Worm (Caenorhabditis elegans) whole organism, mixed stage, embryonic: ENCODE results near the gene ZK632.11.

ENCODE experiments used
- M03D4.4 ChIP-seq: sonication (generic microtip); optimal IDR thresholded peaks from 2 replicates; lab custom pipeline; 2017; ENCODE audit warnings: mild to moderate bottlenecking, missing genetic modification characterization, missing compliant biosample characterization
- bed-3 ChIP-seq: fragments of 200-800 bp; sonication (Bioruptor generic); optimal IDR thresholded peaks from 3 replicates; lab custom pipeline; 2018; ENCODE audit warnings: mild to moderate bottlenecking, missing genetic modification characterization, moderate library complexity, missing compliant biosample characterization
- blmp-1 ChIP-seq: fragments of 150-350 bp; optimal IDR thresholded peaks from 2 replicates; lab custom pipeline; 2014; ENCODE audit warnings: missing biosample characterization, missing genetic modification characterization
- ceh-39 ChIP-seq: fragments of 150-350 bp; optimal IDR thresholded peaks from 2 replicates; lab custom pipeline; 2014; ENCODE audit warnings: missing biosample characterization, missing genetic modification characterization
- ceh-43 ChIP-seq: fragments of 200-800 bp; sonication (Bioruptor generic); optimal IDR thresholded peaks from 2 replicates; lab custom pipeline; 2018; ENCODE audit warnings: mild to moderate bottlenecking, missing genetic modification characterization, moderate library complexity, missing compliant biosample characterization
- ceh-83 ChIP-seq: fragments of 200-800 bp; sonication (Bioruptor generic); optimal IDR thresholded peaks from 2 replicates; lab custom pipeline; 2018; ENCODE audit warnings: mild to moderate bottlenecking, missing genetic modification characterization, missing compliant biosample characterization
- ces-1 ChIP-seq: fragments of 150-350 bp; optimal IDR thresholded peaks from 2 replicates; lab custom pipeline; 2014; ENCODE audit warnings: missing biosample characterization, missing genetic modification reagents, missing genetic modification characterization
- cnd-1 ChIP-seq: fragments of 200-800 bp; sonication (Bioruptor generic); optimal IDR thresholded peaks from 2 replicates; lab custom pipeline; 2018; ENCODE audit warnings: mild to moderate bottlenecking, missing genetic modification characterization, missing compliant biosample characterization
- drap-1 ChIP-seq: fragments of 200-800 bp; sonication (Bioruptor generic); optimal IDR thresholded peaks from 3 replicates; lab custom pipeline; 2018; ENCODE audit warnings: mild to moderate bottlenecking, missing genetic modification characterization, missing compliant biosample characterization
- elt-3 ChIP-seq: fragments of 150-350 bp; optimal IDR thresholded peaks from 2 replicates; lab custom pipeline; 2014; ENCODE audit warnings: missing biosample characterization, missing genetic modification characterization
- flh-1 ChIP-seq: fragments of 200-800 bp; sonication (Bioruptor generic); optimal IDR thresholded peaks from 2 replicates; lab custom pipeline; 2018; ENCODE audit warnings: mild to moderate bottlenecking, missing genetic modification characterization, moderate library complexity, missing compliant biosample characterization
- ham-2 ChIP-seq: fragments of 200-800 bp; sonication (Bioruptor generic); optimal IDR thresholded peaks from 2 replicates; lab custom pipeline; 2018; ENCODE audit warnings: mild to moderate bottlenecking, missing genetic modification characterization, missing compliant biosample characterization
- hlh-1 ChIP-seq: fragments of 150-350 bp; optimal IDR thresholded peaks from 2 replicates; lab custom pipeline; 2014; ENCODE audit warnings: missing biosample characterization, missing genetic modification reagents, missing genetic modification characterization
- lsy-2 ChIP-seq: fragments of 150-350 bp; optimal IDR thresholded peaks from 2 replicates; lab custom pipeline; 2014; ENCODE audit warnings: missing biosample characterization, missing genetic modification characterization
- mab-5 ChIP-seq: fragments of 150-350 bp; optimal IDR thresholded peaks from 2 replicates; lab custom pipeline; 2014; ENCODE audit warnings: missing biosample characterization, missing genetic modification characterization
- mep-1 ChIP-seq: fragments of 150-350 bp; optimal IDR thresholded peaks from 2 replicates; lab custom pipeline; 2017; ENCODE audit warnings: missing biosample characterization, missing genetic modification reagents, missing genetic modification characterization, inconsistent platforms
- mls-2 ChIP-seq: sonication (generic microtip); optimal IDR thresholded peaks from 2 replicates; lab custom pipeline; 2016; ENCODE audit warnings: mild to moderate bottlenecking, missing genetic modification characterization, moderate library complexity, missing compliant biosample characterization
- nhr-12 ChIP-seq: fragments of 150-350 bp; optimal IDR thresholded peaks from 2 replicates; lab custom pipeline; 2014; ENCODE audit warnings: missing biosample characterization, missing genetic modification characterization
- nhr-237 ChIP-seq: fragments of 150-350 bp; optimal IDR thresholded peaks from 2 replicates; lab custom pipeline; 2014; ENCODE audit warnings: missing biosample characterization, missing genetic modification characterization
- nhr-76 ChIP-seq: sonication (generic microtip); optimal IDR thresholded peaks from 2 replicates; lab custom pipeline; 2017; ENCODE audit warnings: missing biosample characterization, missing genetic modification characterization
- snpc-4 ChIP-seq: fragments of 150-350 bp; optimal IDR thresholded peaks from 2 replicates; lab custom pipeline; 2014; ENCODE audit warnings: missing biosample characterization, missing genetic modification characterization
- sptf-1 ChIP-seq: sonication (generic microtip); optimal IDR thresholded peaks from 2 replicates; lab custom pipeline; 2017; ENCODE audit warnings: mild to moderate bottlenecking, missing genetic modification characterization, moderate library complexity, missing compliant biosample characterization
- tbx-8 ChIP-seq: fragments of 200-800 bp; sonication (Bioruptor generic); optimal IDR thresholded peaks from 2 replicates; lab custom pipeline; 2018; ENCODE audit warnings: mild to moderate bottlenecking, missing genetic modification characterization, moderate library complexity, missing compliant biosample characterization
- unc-120 ChIP-seq: sonication (generic microtip); optimal IDR thresholded peaks from 2 replicates; lab custom pipeline; 2017; ENCODE audit warnings: missing genetic modification characterization, missing compliant biosample characterization; ENCODE audit not compliant: poor library complexity, severe bottlenecking
- unc-39 ChIP-seq: fragments of 150-350 bp; optimal IDR thresholded peaks from 2 replicates; lab custom pipeline; 2014; ENCODE audit warnings: missing biosample characterization, missing genetic modification characterization
- unc-62 ChIP-seq: fragments of 150-350 bp; optimal IDR thresholded peaks from 2 replicates; lab custom pipeline; 2014; ENCODE audit warnings: missing biosample characterization, missing genetic modification reagents, missing genetic modification characterization
- ztf-11 ChIP-seq: fragments of 150-350 bp; optimal IDR thresholded peaks from 2 replicates; lab custom pipeline; 2014; ENCODE audit warnings: missing biosample characterization, missing genetic modification characterization

ZK632.11 gene

DNA sequence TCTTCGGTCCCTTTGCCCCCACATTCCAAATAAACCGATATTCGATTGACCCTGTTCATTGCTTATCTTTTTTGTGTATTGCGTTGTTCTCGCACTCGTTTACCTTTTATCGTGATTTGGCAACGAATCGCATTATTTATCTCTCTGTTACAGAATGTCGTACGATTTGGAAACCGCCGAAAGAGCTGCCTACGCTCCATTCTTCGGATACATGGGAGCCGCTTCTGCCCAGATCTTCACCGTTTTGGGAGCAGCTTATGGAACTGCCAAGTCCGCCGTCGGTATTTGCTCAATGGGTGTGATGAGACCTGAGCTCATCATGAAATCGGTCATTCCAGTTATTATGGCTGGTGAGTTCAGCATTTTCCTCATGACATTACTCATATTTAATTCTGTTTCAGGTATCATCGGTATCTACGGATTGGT is 45.7 kb upstream of the ZK632.11 start, which contains the start of gene vha-2:
Gene vha-2 (plus strand): TSS at position 154 of the 426 bp plus-strand sequence.
- no peak for TF ChIP-seq flh-1 (GFP tag; lab: Kevin White, UChicago)
- TF ChIP-seq unc-120 (tag; lab: Kevin White, UChicago): no peak
- TF ChIP-seq nhr-237 (tag; lab: Kevin White, UChicago): no peak
- TF ChIP-seq ham-2 (GFP tag; lab: Kevin White, UChicago): no peak

DNA sequence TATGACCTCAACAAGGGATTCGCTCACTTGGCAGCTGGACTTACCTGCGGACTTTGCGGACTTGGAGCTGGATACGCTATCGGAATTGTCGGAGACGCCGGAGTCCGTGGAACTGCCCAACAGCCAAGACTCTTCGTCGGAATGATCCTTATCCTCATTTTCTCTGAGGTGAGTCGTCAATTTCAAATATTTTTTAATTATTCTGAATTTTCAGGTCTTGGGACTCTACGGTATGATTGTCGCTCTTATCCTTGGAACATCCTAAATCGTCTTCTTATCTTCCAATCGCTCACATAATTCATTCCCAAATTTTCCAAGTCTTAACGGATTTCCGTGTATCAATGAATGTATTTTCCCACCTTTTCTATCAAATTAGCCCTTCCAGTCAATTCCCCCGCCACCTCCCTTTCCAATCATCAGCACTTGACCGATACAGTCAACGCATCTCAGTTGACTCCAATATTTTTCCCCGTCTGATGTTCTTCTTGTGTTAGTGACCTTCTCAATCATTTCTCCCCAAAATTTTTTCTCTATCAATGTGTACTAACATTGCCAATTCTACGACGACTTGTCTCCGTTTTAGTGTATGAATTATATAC is 45.1 kb upstream of the ZK632.11 start, which contains the start of gene R10E11.6:
Gene R10E11.6 (plus strand): TSS at position 524 of the 599 bp plus-strand sequence.
- no peak for TF ChIP-seq nhr-237 (tag; lab: Kevin White, UChicago)
- TF ChIP-seq snpc-4: no peak
- no peak for TF ChIP-seq nhr-12 (tag; lab: Kevin White, UChicago)
- TF ChIP-seq ceh-43: no peak
- TF ChIP-seq mep-1 (tag; lab: Kevin White, UChicago): no peak
- no peak for TF ChIP-seq flh-1 (GFP tag; lab: Kevin White, UChicago)
- no peak for TF ChIP-seq mls-2 (tag; lab: Kevin White, UChicago)
- no peak for TF ChIP-seq unc-39 (tag; lab: Kevin White, UChicago)
- no peak for TF ChIP-seq hlh-1 (tag; lab: Kevin White, UChicago)
- TF ChIP-seq, all 35 proteins: peak for 0

DNA sequence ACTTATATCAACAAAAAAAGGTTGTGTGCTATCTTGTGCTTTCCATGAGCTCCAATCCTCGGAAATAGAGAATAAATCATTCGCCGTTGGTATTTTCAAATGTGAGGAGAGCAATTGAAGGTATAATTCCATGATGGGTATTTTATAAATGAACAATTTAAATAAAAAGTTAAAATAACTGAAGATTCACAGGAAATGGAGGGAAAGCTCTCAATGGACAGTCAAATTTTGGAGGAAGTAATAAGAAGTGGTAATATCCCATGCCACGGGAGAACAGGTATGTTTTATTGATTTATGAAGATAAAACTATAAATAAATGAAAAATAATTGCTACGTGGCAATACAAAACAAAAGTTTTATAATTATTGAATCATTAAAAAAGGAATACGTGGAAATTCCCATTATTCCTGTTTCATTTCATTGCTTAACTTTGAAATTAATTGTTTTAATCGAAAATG is 44.6 kb upstream of the ZK632.11 start:
- TF ChIP-seq mls-2 (tag; lab: Kevin White, UChicago) (peak; percentile 40), ceh-43 (peak; percentile 12), M03D4.4 (tag; lab: Kevin White, UChicago) (no peak)

ce11 chrIII:9786776-9787175 is 40.9 kb upstream of the ZK632.11 start:
- TF ChIP-seq bed-3 (GFP tag; lab: Kevin White, UChicago) (no peak), nhr-237 (tag; lab: Kevin White, UChicago) (no peak), ham-2 (GFP tag; lab: Kevin White, UChicago) (no peak), mls-2 (tag; lab: Kevin White, UChicago) (no peak), cnd-1 (no peak), sptf-1 (tag; lab: Kevin White, UChicago) (no peak), ceh-39 (tag; lab: Kevin White, UChicago) (no peak), hlh-1 (tag; lab: Kevin White, UChicago) (no peak), flh-1 (GFP tag; lab: Kevin White, UChicago) (no peak), blmp-1 (tag; lab: Kevin White, UChicago) (no peak), drap-1 (no peak), mep-1 (tag; lab: Kevin White, UChicago) (no peak), lsy-2 (tag; lab: Kevin White, UChicago) (no peak), mab-5 (tag; lab: Kevin White, UChicago) (no peak), ces-1 (GFP tag; lab: Kevin White, UChicago) (no peak), nhr-12 (tag; lab: Kevin White, UChicago) (no peak), tbx-8 (GFP tag; lab: Kevin White, UChicago) (no peak), ztf-11 (tag; lab: Kevin White, UChicago) (no peak)

DNA sequence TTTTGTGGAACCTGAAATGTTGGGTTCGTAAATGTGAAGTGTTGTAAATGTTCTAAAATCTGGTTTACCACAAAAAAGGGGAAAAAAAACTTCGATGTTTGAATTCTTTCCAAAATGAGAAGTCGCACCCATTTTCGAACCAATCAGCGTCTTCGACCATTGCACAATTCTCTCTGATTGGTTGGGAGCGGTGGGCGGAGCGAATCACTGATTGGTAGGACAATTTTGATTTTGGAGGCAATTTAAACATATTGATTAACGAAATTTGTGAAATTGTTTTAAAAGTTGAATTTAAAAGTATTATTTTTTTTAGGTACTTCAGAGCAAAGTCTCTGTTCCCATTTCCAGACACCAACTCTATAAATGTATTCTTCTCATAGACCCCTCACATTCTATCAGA is 38.6 kb upstream of the ZK632.11 start:
- TF ChIP-seq nhr-12 (tag; lab: Kevin White, UChicago): no peak
- no peak for TF ChIP-seq ztf-11 (tag; lab: Kevin White, UChicago)
- no peak for TF ChIP-seq hlh-1 (tag; lab: Kevin White, UChicago)
- TF ChIP-seq mep-1 (tag; lab: Kevin White, UChicago): no peak

DNA sequence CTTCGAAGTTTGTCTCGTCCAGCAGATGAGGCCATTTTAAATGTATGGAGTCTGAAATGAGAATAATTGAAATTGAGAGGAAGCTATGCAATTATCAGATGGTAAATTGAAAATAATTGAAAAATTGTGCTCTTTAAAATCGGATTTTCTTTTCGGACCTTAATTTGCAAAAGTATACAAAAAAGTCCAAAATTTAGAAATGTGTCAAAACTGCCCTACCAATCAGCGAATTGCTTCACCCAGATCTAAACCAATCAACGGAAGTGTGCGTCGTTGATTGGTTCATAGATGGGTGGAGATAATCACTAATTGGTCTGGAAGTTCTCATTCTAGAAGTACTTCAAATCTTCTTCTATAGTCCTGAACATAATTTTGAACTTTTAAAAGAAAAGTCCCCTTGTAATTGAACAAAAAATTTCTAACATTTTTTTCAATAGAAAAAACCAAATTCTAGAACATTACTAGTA is 38.1 kb upstream of the ZK632.11 start, which contains the start of gene R10E11.5:
Gene R10E11.5 (minus strand): TSS at position 51 of the 467 bp plus-strand sequence.
- no peak for TF ChIP-seq sptf-1 (tag; lab: Kevin White, UChicago)
- TF ChIP-seq ceh-83 (GFP tag; lab: Kevin White, UChicago): no peak
- TF ChIP-seq drap-1: no peak
- TF ChIP-seq unc-62 (GFP tag; lab: Kevin White, UChicago): no peak
- no peak for TF ChIP-seq M03D4.4 (tag; lab: Kevin White, UChicago)
- TF ChIP-seq mls-2 (tag; lab: Kevin White, UChicago): no peak
- TF ChIP-seq ztf-11 (tag; lab: Kevin White, UChicago): no peak
- TF ChIP-seq elt-3 (tag; lab: Kevin White, UChicago): no peak
- no peak for TF ChIP-seq nhr-76 (tag; lab: Kevin White, UChicago)
- TF ChIP-seq mab-5 (tag; lab: Kevin White, UChicago): no peak
- no peak for TF ChIP-seq ham-2 (GFP tag; lab: Kevin White, UChicago)
